Worm (Caenorhabditis elegans): ENCODE measurements around the gene C50H11.13.

DNA sequence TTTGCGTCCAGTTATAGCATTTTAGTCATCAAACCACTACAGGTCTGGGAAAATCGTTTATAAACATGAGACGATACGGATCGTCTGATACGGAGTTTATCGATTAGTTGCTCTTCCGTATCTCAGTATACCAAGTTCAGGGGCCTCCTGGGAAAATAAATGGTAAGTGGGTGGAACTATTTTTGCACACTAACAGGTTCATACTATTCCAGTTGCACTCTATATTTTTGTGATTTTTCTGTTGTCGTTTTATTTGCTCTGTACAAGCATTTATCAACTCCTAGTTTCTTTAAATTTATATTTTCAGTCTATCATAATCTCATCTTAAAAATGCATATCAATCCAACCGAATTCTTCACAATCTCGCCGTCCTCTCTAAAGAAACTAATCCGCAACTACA, 43.5 kb upstream of the C50H11.13 start, which contains the start of gene Y73C8C.3:
- no peak for TF ChIP-seq nhr-77 (tag; optimal IDR thresholded peaks at IDR 0.05)
- TF ChIP-seq nfya-1 (tag; optimal IDR thresholded peaks at IDR 0.05; ENCODE audit: insufficient read depth), result no peak
- no peak for TF ChIP-seq daf-12 (tag; optimal IDR thresholded peaks at IDR 0.05)
- no peak for TF ChIP-seq lin-39 (tag; optimal IDR thresholded peaks at IDR 0.05)
- TF ChIP-seq pha-4 (tag; optimal IDR thresholded peaks at IDR 0.05), result no peak
- TF ChIP-seq ama-1 (optimal IDR thresholded peaks at IDR 0.05), result no peak
- no peak for TF ChIP-seq sea-2 (GFP tag; optimal IDR thresholded peaks at IDR 0.05)
- TF ChIP-seq nhr-12 (tag; optimal IDR thresholded peaks at IDR 0.05), result no peak

Measured in whole organism, L3 larva.